Worm (Caenorhabditis elegans): ENCODE results near the gene C46A5.1.

ce11 chrIV:7796432-7797113 lies 32.8 kb downstream of the C46A5.1 start, which contains the start of gene sgo-1:
- TF ChIP-seq vab-7 (GFP tag; IDR thresholded peaks at IDR 0.05) (no peak), nhr-6 (tag; optimal IDR thresholded peaks at IDR 0.05) (no peak), nhr-77 (tag; optimal IDR thresholded peaks at IDR 0.05) (no peak), mep-1 (tag; optimal IDR thresholded peaks at IDR 0.05) (no peak), snpc-4 (tag; optimal IDR thresholded peaks at IDR 0.05) (no peak), ZK546.5 (tag; optimal IDR thresholded peaks at IDR 0.05) (no peak), dpl-1 (GFP tag; optimal IDR thresholded peaks at IDR 0.05) (no peak), F37D6.2 (tag; optimal IDR thresholded peaks at IDR 0.05) (no peak), T20F7.1 (GFP tag; optimal IDR thresholded peaks at IDR 0.05) (no peak), ztf-11 (tag; optimal IDR thresholded peaks at IDR 0.05) (no peak), dve-1 (tag; optimal IDR thresholded peaks at IDR 0.05; ENCODE audit: insufficient read depth) (no peak), ZK337.2 (GFP tag; IDR thresholded peaks at IDR 0.05) (no peak), skn-1 (tag; optimal IDR thresholded peaks at IDR 0.05) (no peak), R02D3.7 (tag; optimal IDR thresholded peaks at IDR 0.05) (no peak)
